Fruit fly (Drosophila melanogaster): ENCODE data around the gene CG34305.

- TF ChIP-seq brk (GFP tag; optimal IDR thresholded peaks at IDR 0.05) (no peak), lola (GFP tag; optimal IDR thresholded peaks at IDR 0.05) (no peak), dmrt93B (GFP tag; optimal IDR thresholded peaks at IDR 0.05) (no peak), Abd-B (GFP tag; optimal IDR thresholded peaks at IDR 0.05) (no peak), usp (GFP tag; optimal IDR thresholded peaks at IDR 0.05) (no peak), CrebA (GFP tag; optimal IDR thresholded peaks at IDR 0.05; ENCODE audit: borderline replicate concordance) (no peak), pan (optimal IDR thresholded peaks at IDR 0.05) (no peak), ey (GFP tag; optimal IDR thresholded peaks at IDR 0.05) (no peak), tai (GFP tag; optimal IDR thresholded peaks at IDR 0.05) (no peak), Myc (optimal IDR thresholded peaks at IDR 0.05) (no peak)
Observed at dm6 chr3R:4252943-4253342, 10.0 kb upstream of the CG34305 start, which contains the start of gene CG14644.

Data from whole organism, wandering third instar larva.